Fruit fly (Drosophila melanogaster) whole organism, embryonic: ENCODE data around the gene Gfat2.
A peak's percentile ranks its signal among the peaks of the same experiment; 100 is the strongest.

ENCODE experiments used
- Adf1 ChIP-seq: fragments of 200-800 bp; sonication (Bioruptor generic); IDR thresholded peaks from 2 replicates; pipeline ENCODE4 v1.3.6; 2022; ENCODE audit warnings: missing biosample characterization, missing genetic modification characterization
- CG10147 ChIP-seq: fragments of 200-800 bp; sonication (Bioruptor generic); optimal IDR thresholded peaks from 2 replicates; lab custom pipeline; 2019; ENCODE audit warnings: missing biosample characterization, mild to moderate bottlenecking, missing genetic modification characterization, moderate library complexity
- CG10543 ChIP-seq: fragments of 200-800 bp; sonication (Bioruptor generic); optimal IDR thresholded peaks from 3 replicates; lab custom pipeline; 2017; ENCODE audit warnings: missing biosample characterization, mild to moderate bottlenecking, missing genetic modification characterization, moderate library complexity
- CG11085 ChIP-seq: fragments of 200-800 bp; sonication (Bioruptor generic); IDR thresholded peaks from 2 replicates; pipeline ENCODE4 v1.3.6; 2022; ENCODE audit warnings: missing biosample characterization, missing genetic modification characterization
- CG11504 ChIP-seq: fragments of 200-800 bp; sonication (Bioruptor generic); optimal IDR thresholded peaks from 3 replicates; lab custom pipeline; 2019; ENCODE audit warnings: missing biosample characterization, mild to moderate bottlenecking, missing genetic modification characterization, moderate library complexity
- CG12219 ChIP-seq: fragments of 200-800 bp; sonication (Bioruptor generic); optimal IDR thresholded peaks from 3 replicates; lab custom pipeline; 2018; ENCODE audit warnings: missing biosample characterization, mild to moderate bottlenecking, missing genetic modification characterization
- CG13894 ChIP-seq: fragments of 200-800 bp; sonication (Bioruptor generic); optimal IDR thresholded peaks from 3 replicates; lab custom pipeline; 2018; ENCODE audit warnings: missing biosample characterization, mild to moderate bottlenecking, missing genetic modification characterization, moderate library complexity
- CG14965 ChIP-seq: fragments of 200-800 bp; sonication (Bioruptor generic); optimal IDR thresholded peaks from 2 replicates; lab custom pipeline; 2016; ENCODE audit warnings: missing biosample characterization, missing genetic modification characterization, borderline replicate concordance
- CG15479 ChIP-seq: fragments of 200-800 bp; sonication (Bioruptor generic); optimal IDR thresholded peaks from 3 replicates; lab custom pipeline; 2019; ENCODE audit warnings: missing biosample characterization, mild to moderate bottlenecking, missing genetic modification characterization, moderate library complexity
- CG17385 ChIP-seq: fragments of 200-800 bp; sonication (Bioruptor generic); optimal IDR thresholded peaks from 3 replicates; lab custom pipeline; 2018; ENCODE audit warnings: missing biosample characterization, mild to moderate bottlenecking, missing genetic modification characterization
- CG17612 ChIP-seq: fragments of 200-800 bp; sonication (Bioruptor generic); IDR thresholded peaks from 2 replicates; pipeline ENCODE4 v1.3.6; 2022; ENCODE audit warnings: missing biosample characterization, missing genetic modification characterization
- CG2199 ChIP-seq: fragments of 200-800 bp; sonication (Bioruptor generic); IDR thresholded peaks from 3 replicates; pipeline ENCODE4 v1.3.6; 2022; ENCODE audit warnings: missing biosample characterization, missing genetic modification characterization
- CG2202 ChIP-seq: fragments of 200-800 bp; sonication (Bioruptor generic); optimal IDR thresholded peaks from 2 replicates; lab custom pipeline; 2018; ENCODE audit warnings: missing biosample characterization, mild to moderate bottlenecking, missing genetic modification characterization
- CG32772 ChIP-seq: fragments of 200-800 bp; sonication (Bioruptor generic); IDR thresholded peaks from 2 replicates; pipeline ENCODE4 v1.3.6; 2022; ENCODE audit warnings: missing biosample characterization, missing genetic modification characterization
- CG33213 ChIP-seq: fragments of 200-800 bp; sonication (Bioruptor generic); optimal IDR thresholded peaks from 3 replicates; lab custom pipeline; 2016; ENCODE audit warnings: missing biosample characterization, missing genetic modification characterization
- CG4360 ChIP-seq: fragments of 200-800 bp; sonication (Bioruptor generic); IDR thresholded peaks from 2 replicates; pipeline ENCODE4 v1.3.6; 2022; ENCODE audit warnings: missing biosample characterization, missing genetic modification characterization
- CG4730 ChIP-seq: fragments of 200-800 bp; sonication (Bioruptor generic); IDR thresholded peaks from 2 replicates; pipeline ENCODE4 v1.3.6; 2022; ENCODE audit warnings: missing biosample characterization, missing genetic modification characterization
- CG4854 ChIP-seq: fragments of 200-800 bp; sonication (Bioruptor generic); optimal IDR thresholded peaks from 2 replicates; lab custom pipeline; 2016; ENCODE audit warnings: missing biosample characterization, missing genetic modification characterization, inconsistent platforms
- CG5245 ChIP-seq: fragments of 200-800 bp; sonication (Bioruptor generic); optimal IDR thresholded peaks from 3 replicates; lab custom pipeline; 2016; ENCODE audit warnings: missing biosample characterization, missing genetic modification characterization
- CG6254 ChIP-seq: fragments of 200-800 bp; sonication (Bioruptor generic); optimal IDR thresholded peaks from 3 replicates; lab custom pipeline; 2017; ENCODE audit warnings: mild to moderate bottlenecking, missing biosample characterization, missing genetic modification reagents, missing genetic modification characterization
- Dbx ChIP-seq: fragments of 200-800 bp; sonication (Bioruptor generic); IDR thresholded peaks from 3 replicates; pipeline ENCODE4 v1.3.6; 2022; ENCODE audit warnings: missing biosample characterization, missing genetic modification characterization
- Fer2 ChIP-seq: fragments of 200-800 bp; sonication (Bioruptor generic); optimal IDR thresholded peaks from 2 replicates; lab custom pipeline; 2018; ENCODE audit warnings: missing biosample characterization, mild to moderate bottlenecking, missing genetic modification characterization, moderate library complexity
- Meics ChIP-seq: fragments of 200-800 bp; sonication (Bioruptor generic); optimal IDR thresholded peaks from 2 replicates; lab custom pipeline; 2017; ENCODE audit warnings: missing biosample characterization, mild to moderate bottlenecking, missing genetic modification characterization
- Neu2 ChIP-seq: fragments of 200-800 bp; sonication (Bioruptor generic); optimal IDR thresholded peaks from 3 replicates; lab custom pipeline; 2016; ENCODE audit warnings: missing biosample characterization, missing genetic modification characterization, borderline replicate concordance
- Pdp1 ChIP-seq, 2 experiments: fragments of 200-800 bp; sonication (Bioruptor generic); optimal IDR thresholded peaks; 3 replicates each; lab custom pipeline; 2016; ENCODE audit warnings: missing biosample characterization in 2 of 2, missing genetic modification characterization in 2 of 2, mild to moderate bottlenecking in 1 of 2, moderate library complexity in 1 of 2
- bowl ChIP-seq: fragments of 200-800 bp; sonication (Bioruptor generic); IDR thresholded peaks from 2 replicates; pipeline ENCODE4 v1.3.6; 2022; ENCODE audit warnings: missing biosample characterization, missing genetic modification characterization
- danr ChIP-seq: fragments of 200-800 bp; sonication (Bioruptor generic); IDR thresholded peaks from 2 replicates; pipeline ENCODE4 v1.3.6; 2022; ENCODE audit warnings: missing biosample characterization, missing genetic modification characterization
- dysf ChIP-seq: fragments of 200-800 bp; sonication (Bioruptor generic); IDR thresholded peaks from 3 replicates; pipeline ENCODE4 v1.3.6; 2022; ENCODE audit warnings: missing biosample characterization, missing genetic modification characterization
- esg ChIP-seq: fragments of 200-800 bp; sonication (Bioruptor generic); conservative IDR thresholded peaks from 2 replicates; pipeline ENCODE4 v1.3.6; 2022; ENCODE audit warnings: missing biosample characterization, missing genetic modification characterization
- grau ChIP-seq: fragments of 200-800 bp; optimal IDR thresholded peaks from 3 replicates; lab custom pipeline; 2019; ENCODE audit warnings: missing biosample characterization, mild to moderate bottlenecking, missing genetic modification characterization, moderate library complexity
- hb ChIP-seq: fragments of 200-800 bp; sonication (Bioruptor generic); IDR thresholded peaks from 3 replicates; pipeline ENCODE4 v1.3.6; 2022; ENCODE audit warnings: missing biosample characterization, missing genetic modification characterization; ENCODE audit not compliant: partially characterized antibody
- hbn ChIP-seq: fragments of 200-800 bp; sonication (Bioruptor generic); IDR thresholded peaks from 2 replicates; pipeline ENCODE4 v1.3.6; 2022; ENCODE audit warnings: missing biosample characterization, missing genetic modification characterization; ENCODE audit not compliant: partially characterized antibody
- jing ChIP-seq: fragments of 200-800 bp; sonication (Bioruptor generic); optimal IDR thresholded peaks from 2 replicates; lab custom pipeline; 2018; ENCODE audit warnings: missing biosample characterization, mild to moderate bottlenecking, missing genetic modification characterization
- ken ChIP-seq: fragments of 200-800 bp; sonication (Bioruptor generic); IDR thresholded peaks from 3 replicates; pipeline ENCODE4 v1.3.6; 2022; ENCODE audit warnings: missing biosample characterization, missing genetic modification characterization
- lilli ChIP-seq: fragments of 200-800 bp; sonication (Bioruptor generic); optimal IDR thresholded peaks from 3 replicates; lab custom pipeline; 2016; ENCODE audit warnings: missing biosample characterization, missing genetic modification characterization
- lola ChIP-seq, 3 experiments: fragments of >200 bp in 2 of 3; fragments of 200-800 bp in 1 of 3; sonication (Bioruptor generic) in 1 of 3; optimal IDR thresholded peaks; 2 replicates each; lab custom pipeline; 2017 to 2019; ENCODE audit warnings: missing biosample characterization in 3 of 3, missing genetic modification characterization in 3 of 3, mild to moderate bottlenecking in 1 of 3, moderate library complexity in 1 of 3
- lov ChIP-seq, 2 experiments: fragments of 200-800 bp in 1 of 2; fragments of >200 bp in 1 of 2; sonication (Bioruptor generic) in 1 of 2; IDR thresholded peaks in 1 of 2; optimal IDR thresholded peaks in 1 of 2; 2 replicates in 1 of 2; 3 replicates in 1 of 2; pipeline versions ENCODE4 v1.3.6 to Lab custom; 2017 to 2022; ENCODE audit warnings: missing biosample characterization in 1 of 2, missing genetic modification characterization in 1 of 2
- maf-S ChIP-seq: fragments of 200-800 bp; sonication (Bioruptor generic); optimal IDR thresholded peaks from 2 replicates; lab custom pipeline; 2016; ENCODE audit warnings: missing biosample characterization, missing genetic modification characterization
- nau ChIP-seq: fragments of 200-800 bp; sonication (Bioruptor generic); optimal IDR thresholded peaks from 3 replicates; lab custom pipeline; 2017; ENCODE audit warnings: missing biosample characterization, mild to moderate bottlenecking, missing genetic modification characterization, missing genetic modification reagents
- pros ChIP-seq: fragments of 200-800 bp; sonication (Bioruptor generic); optimal IDR thresholded peaks from 3 replicates; lab custom pipeline; 2019; ENCODE audit warnings: missing biosample characterization, mild to moderate bottlenecking, missing genetic modification characterization, moderate library complexity
- sna ChIP-seq: fragments of 200-800 bp; sonication (Bioruptor generic); IDR thresholded peaks from 2 replicates; pipeline ENCODE4 v1.3.6; 2022; ENCODE audit warnings: missing biosample characterization, missing genetic modification characterization; ENCODE audit not compliant: partially characterized antibody
- so ChIP-seq: fragments of 200-800 bp; sonication (Bioruptor generic); IDR thresholded peaks from 3 replicates; pipeline ENCODE4 v1.3.6; 2022; ENCODE audit warnings: missing biosample characterization, missing genetic modification characterization
- sqz ChIP-seq: fragments of 200-800 bp; sonication (Bioruptor generic); optimal IDR thresholded peaks from 3 replicates; lab custom pipeline; 2018; ENCODE audit warnings: missing biosample characterization, mild to moderate bottlenecking, missing genetic modification characterization
- ssp ChIP-seq: fragments of 200-800 bp; sonication (Bioruptor generic); IDR thresholded peaks from 2 replicates; pipeline ENCODE4 v1.3.6; 2022; ENCODE audit warnings: missing biosample characterization, missing genetic modification characterization
- tap ChIP-seq: fragments of 200-800 bp; optimal IDR thresholded peaks from 3 replicates; lab custom pipeline; 2019; ENCODE audit warnings: missing biosample characterization, mild to moderate bottlenecking, missing genetic modification characterization, moderate library complexity
- zfh2 ChIP-seq: fragments of 200-800 bp; sonication (Bioruptor generic); optimal IDR thresholded peaks from 2 replicates; lab custom pipeline; 2016; ENCODE audit warnings: missing biosample characterization, missing genetic modification characterization

Gfat2 gene

DNA sequence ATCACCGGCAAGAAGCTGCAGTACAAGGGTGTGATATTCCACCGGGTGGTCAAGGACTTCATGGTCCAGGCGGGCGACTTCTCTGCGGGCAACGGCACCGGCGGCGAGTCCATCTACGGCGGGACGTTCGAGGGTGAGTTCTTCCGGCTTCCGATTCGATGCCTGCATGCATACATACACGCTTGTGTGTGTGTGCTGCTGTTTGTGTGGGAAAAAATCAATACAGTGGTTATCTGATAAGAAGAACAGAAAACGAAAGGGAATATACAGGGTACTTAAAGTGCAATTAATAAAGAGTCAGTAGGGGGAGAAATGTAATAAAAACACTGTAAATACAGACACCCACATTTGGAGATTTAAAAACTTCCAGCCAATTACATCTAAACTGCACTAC, 1.0 kb upstream of the Gfat2 start (continued):
- TF ChIP-seq CG15479 (GFP tag; lab: Kevin White, UChicago): no peak
- no peak for TF ChIP-seq Pdp1 (GFP tag; optimal IDR thresholded peaks at IDR 0.05; lab: Kevin White, UChicago)
- TF ChIP-seq ken (GFP tag; lab: Robert Waterston, UW): peak; percentile 21; the same call in 1 of the 3 replicates
- TF ChIP-seq CG2199 (GFP tag; lab: Robert Waterston, UW): peak; percentile 42; the same call in 1 of the 3 replicates
- TF ChIP-seq jing (GFP tag; lab: Kevin White, UChicago): no peak
- no peak for TF ChIP-seq Fer2 (tag; lab: Kevin White, UChicago)
- peak; percentile 20 for TF ChIP-seq nau (GFP tag; lab: Kevin White, UChicago)
- TF ChIP-seq CG12219 (GFP tag; lab: Kevin White, UChicago): peak; percentile 1
- TF ChIP-seq Meics: peak; percentile 46

DNA sequence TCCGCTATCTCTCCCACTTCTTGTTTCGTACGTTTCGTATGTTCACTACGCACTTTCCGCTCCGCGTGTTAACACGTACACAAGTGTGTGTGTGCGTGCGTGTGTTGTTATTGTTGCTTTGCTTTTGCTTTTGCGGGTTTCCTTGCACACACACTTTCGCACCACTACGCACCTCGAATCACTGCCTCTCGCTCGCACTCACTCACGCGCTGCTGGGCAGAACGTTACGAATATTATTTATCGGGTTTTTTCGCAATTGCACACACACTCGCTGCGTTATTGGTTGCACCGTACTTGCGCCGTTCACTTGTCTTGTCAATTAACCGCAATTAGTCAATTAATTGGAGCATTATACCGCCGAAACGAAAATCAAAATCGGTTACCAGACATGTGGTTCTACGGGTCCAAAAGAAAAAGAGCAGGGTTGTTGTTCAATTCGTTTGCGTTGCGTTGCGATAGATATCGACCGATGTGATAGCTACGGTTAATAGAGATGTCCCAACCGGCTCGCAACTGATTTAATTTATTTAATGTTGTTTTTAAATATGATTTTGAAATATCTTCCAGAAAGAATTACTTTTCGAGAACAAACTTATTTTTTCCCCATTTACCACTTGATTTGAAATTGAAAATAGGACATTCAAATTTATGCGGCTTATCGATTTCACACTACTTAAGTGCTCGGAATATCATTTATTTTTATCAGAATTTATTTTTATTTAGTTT, 3.4 kb downstream of the Gfat2 start, which contains the start of gene larp:
larp (minus strand) TSS at position 395 of the 726 bp plus-strand sequence.
- TF ChIP-seq danr: no peak
- TF ChIP-seq CG6254 (GFP tag; lab: Kevin White, UChicago): no peak
- peak; percentile 96 for TF ChIP-seq hb (GFP tag; lab: Robert Waterston, UW)
- TF ChIP-seq hbn (GFP tag; lab: Robert Waterston, UW): peak; percentile 93
- TF ChIP-seq CG11504 (tag; lab: Kevin White, UChicago): peak; percentile 65
- peak; percentile 68 for TF ChIP-seq esg (GFP tag; lab: Robert Waterston, UW)
- peak; percentile 36; the same call in 1 of the 2 replicates for TF ChIP-seq Adf1 (GFP tag; lab: Robert Waterston, UW)
- no peak for TF ChIP-seq CG10147 (GFP tag; lab: Kevin White, UChicago)
- TF ChIP-seq lilli (GFP tag; lab: Kevin White, UChicago): peak; percentile 83
- TF ChIP-seq CG32772 (GFP tag; lab: Robert Waterston, UW): peak; percentile 60; the same call in 1 of the 2 replicates
- TF ChIP-seq so: peak; percentile 50; the same call in 1 of the 3 replicates
- TF ChIP-seq grau: peak; percentile 57
- peak; percentile 61 for TF ChIP-seq ssp (GFP tag; lab: Robert Waterston, UW)
- TF ChIP-seq CG2202 (tag; lab: Kevin White, UChicago): peak; percentile 12
- no peak for TF ChIP-seq lov (optimal IDR thresholded peaks at IDR 0.05; lab: Kevin White, UChicago)
- TF ChIP-seq lov (GFP tag; IDR thresholded peaks at IDR 0.05; lab: Robert Waterston, UW): 0 out of 3 replicates have a peak, but pooled peaks have one; percentile 28
- peak; percentile 89 for TF ChIP-seq sna (GFP tag; lab: Robert Waterston, UW)
- TF ChIP-seq CG11085 (GFP tag; lab: Robert Waterston, UW): peak; percentile 73
- TF ChIP-seq CG4730: peak; percentile 66
- TF ChIP-seq tap: no peak
- TF ChIP-seq dysf (GFP tag; lab: Robert Waterston, UW): peak; percentile 63; the same call in 2 of the 3 replicates
- peak; percentile 45 for TF ChIP-seq CG10543 (GFP tag; lab: Kevin White, UChicago)
- TF ChIP-seq maf-S (GFP tag; lab: Kevin White, UChicago): peak; percentile 46
- TF ChIP-seq CG4854 (GFP tag; lab: Kevin White, UChicago): peak; percentile 63
- peak; percentile 74 for TF ChIP-seq CG13894
- TF ChIP-seq CG5245 (GFP tag; lab: Kevin White, UChicago): peak; percentile 34
- no peak for TF ChIP-seq pros (GFP tag; lab: Kevin White, UChicago)
- TF ChIP-seq Dbx (GFP tag; lab: Robert Waterston, UW): peak; percentile 84
- TF ChIP-seq Neu2 (GFP tag; lab: Kevin White, UChicago): no peak
- peak; percentile 70 for TF ChIP-seq zfh2
- TF ChIP-seq CG4360 (GFP tag; lab: Robert Waterston, UW): no peak
- TF ChIP-seq CG33213 (GFP tag; lab: Kevin White, UChicago): peak; percentile 51
- peak; percentile 43 for TF ChIP-seq CG17385 (GFP tag; lab: Kevin White, UChicago)
- TF ChIP-seq bowl: no peak
- TF ChIP-seq lola (GFP tag; optimal IDR thresholded peaks at IDR 0.05; lab: Kevin White, UChicago): peak in 1 of 3 experiments; percentile 45
- no peak for TF ChIP-seq CG14965 (GFP tag; lab: Kevin White, UChicago)
- TF ChIP-seq CG17612: 0 out of 2 replicates have a peak, but pooled peaks have one; percentile 12
- TF ChIP-seq sqz (GFP tag; lab: Kevin White, UChicago): no peak
